Fruit fly (Drosophila melanogaster) whole organism, embryonic: Measurements from ENCODE around the gene Shc.
A peak's percentile ranks its signal among the peaks of the same experiment; 100 is the strongest.

Source experiments
- Adf1 ChIP-seq: fragments of 200-800 bp; sonication (Bioruptor generic); IDR thresholded peaks from 2 replicates; pipeline ENCODE4 v1.3.6; 2022; ENCODE audit warnings: missing biosample characterization, missing genetic modification characterization
- Atf3 ChIP-seq: fragments of 200-800 bp; sonication (Bioruptor generic); optimal IDR thresholded peaks from 3 replicates; lab custom pipeline; 2016; ENCODE audit warnings: missing biosample characterization, missing genetic modification characterization
- CG11456 ChIP-seq: fragments of 200-800 bp; sonication (Bioruptor generic); IDR thresholded peaks from 3 replicates; pipeline ENCODE4 v1.3.6; 2022; ENCODE audit warnings: missing biosample characterization, missing genetic modification characterization
- CG12942 ChIP-seq: fragments of 200-800 bp; sonication (Bioruptor generic); optimal IDR thresholded peaks from 3 replicates; lab custom pipeline; 2016; ENCODE audit warnings: missing biosample characterization, missing genetic modification characterization
- CG13123 ChIP-seq: fragments of 200-800 bp; sonication (Bioruptor generic); optimal IDR thresholded peaks from 2 replicates; lab custom pipeline; 2016; ENCODE audit warnings: missing biosample characterization, missing genetic modification characterization
- CG14014 ChIP-seq: fragments of 200-800 bp; sonication (Bioruptor generic); IDR thresholded peaks from 2 replicates; pipeline ENCODE4 v1.3.6; 2022; ENCODE audit warnings: missing biosample characterization, missing genetic modification characterization
- CG1602 ChIP-seq: fragments of 200-800 bp; sonication (Bioruptor generic); optimal IDR thresholded peaks from 3 replicates; lab custom pipeline; 2016; ENCODE audit warnings: missing biosample characterization, missing genetic modification characterization
- CG17612 ChIP-seq: fragments of 200-800 bp; sonication (Bioruptor generic); IDR thresholded peaks from 2 replicates; pipeline ENCODE4 v1.3.6; 2022; ENCODE audit warnings: missing biosample characterization, missing genetic modification characterization
- CG1792 ChIP-seq: fragments of 200-800 bp; sonication (Bioruptor generic); optimal IDR thresholded peaks from 2 replicates; lab custom pipeline; 2016; ENCODE audit warnings: missing biosample characterization, missing genetic modification characterization
- CG18011 ChIP-seq: fragments of 200-800 bp; sonication (Bioruptor generic); optimal IDR thresholded peaks from 2 replicates; lab custom pipeline; 2017; ENCODE audit warnings: missing biosample characterization, missing genetic modification characterization, mild to moderate bottlenecking, moderate library complexity, missing genotype
- CG18599 ChIP-seq: fragments of 200-800 bp; sonication (Bioruptor generic); optimal IDR thresholded peaks from 3 replicates; lab custom pipeline; 2017; ENCODE audit warnings: missing biosample characterization, missing genetic modification characterization, mild to moderate bottlenecking, moderate library complexity, missing genetic modification reagents
- CG2712 ChIP-seq: fragments of 200-800 bp; optimal IDR thresholded peaks from 3 replicates; lab custom pipeline; 2019; ENCODE audit warnings: missing biosample characterization, mild to moderate bottlenecking, missing genetic modification characterization, moderate library complexity
- CG32772 ChIP-seq: fragments of 200-800 bp; sonication (Bioruptor generic); IDR thresholded peaks from 2 replicates; pipeline ENCODE4 v1.3.6; 2022; ENCODE audit warnings: missing biosample characterization, missing genetic modification characterization
- CG3847 ChIP-seq: fragments of 200-800 bp; sonication (Bioruptor generic); IDR thresholded peaks from 2 replicates; pipeline ENCODE4 v1.3.6; 2022; ENCODE audit warnings: missing biosample characterization, missing genetic modification characterization
- CG3995 ChIP-seq: fragments of 200-800 bp; sonication (Bioruptor generic); optimal IDR thresholded peaks from 3 replicates; lab custom pipeline; 2016; ENCODE audit warnings: missing biosample characterization, missing genetic modification characterization
- CG4282 ChIP-seq: fragments of 200-800 bp; sonication (Bioruptor generic); optimal IDR thresholded peaks from 2 replicates; lab custom pipeline; 2016; ENCODE audit warnings: missing biosample characterization, missing genetic modification characterization
- CG6689 ChIP-seq: fragments of 200-800 bp; sonication (Bioruptor generic); IDR thresholded peaks from 2 replicates; pipeline ENCODE4 v1.3.6; 2022; ENCODE audit warnings: missing biosample characterization, missing genetic modification characterization
- CG7963 ChIP-seq: fragments of 200-800 bp; sonication (Bioruptor generic); IDR thresholded peaks from 3 replicates; pipeline ENCODE4 v1.3.6; 2022; ENCODE audit warnings: missing biosample characterization, missing genetic modification characterization; ENCODE audit not compliant: partially characterized antibody
- CTCF ChIP-seq: fragments of 200-800 bp; sonication (Bioruptor generic); optimal IDR thresholded peaks from 2 replicates; lab custom pipeline; 2017; ENCODE audit warnings: missing biosample characterization, mild to moderate bottlenecking, missing genetic modification characterization, moderate library complexity
- E2f1 ChIP-seq: fragments of 200-800 bp; sonication (Bioruptor generic); IDR thresholded peaks from 2 replicates; pipeline ENCODE4 v1.3.6; 2022; ENCODE audit warnings: missing biosample characterization, missing genetic modification characterization
- Elba2 ChIP-seq: fragments of 200-800 bp; sonication (Bioruptor generic); optimal IDR thresholded peaks from 3 replicates; lab custom pipeline; 2016; ENCODE audit warnings: missing biosample characterization, missing genetic modification characterization
- GATAe ChIP-seq: fragments of 200-800 bp; sonication (Bioruptor generic); conservative IDR thresholded peaks from 2 replicates; pipeline ENCODE4 v1.3.6; 2022; ENCODE audit warnings: missing biosample characterization, missing genetic modification characterization
- HLH4C ChIP-seq: fragments of 200-800 bp; sonication (Bioruptor generic); IDR thresholded peaks from 3 replicates; pipeline ENCODE4 v1.3.6; 2022; ENCODE audit warnings: missing biosample characterization, missing genetic modification characterization; ENCODE audit not compliant: partially characterized antibody
- Hr39 ChIP-seq: fragments of >200 bp; optimal IDR thresholded peaks from 2 replicates; lab custom pipeline; 2017
- MBD-R2 ChIP-seq: fragments of 200-800 bp; sonication (Bioruptor generic); IDR thresholded peaks from 2 replicates; pipeline ENCODE4 v1.3.6; 2022; ENCODE audit warnings: missing biosample characterization, missing genetic modification characterization
- MTF-1 ChIP-seq: fragments of 200-800 bp; sonication (Bioruptor generic); optimal IDR thresholded peaks from 2 replicates; lab custom pipeline; 2018; ENCODE audit warnings: missing biosample characterization, mild to moderate bottlenecking, missing genetic modification characterization, borderline replicate concordance
- Opbp ChIP-seq: fragments of 200-800 bp; sonication (Bioruptor generic); IDR thresholded peaks from 3 replicates; pipeline ENCODE4 v1.3.6; 2022; ENCODE audit warnings: missing biosample characterization, missing genetic modification characterization; ENCODE audit not compliant: partially characterized antibody
- Sox102F ChIP-seq: fragments of 200-800 bp; sonication (Bioruptor generic); optimal IDR thresholded peaks from 2 replicates; lab custom pipeline; 2018; ENCODE audit warnings: missing biosample characterization, mild to moderate bottlenecking, missing genetic modification characterization, moderate library complexity
- Spps ChIP-seq: fragments of 200-800 bp; sonication (Bioruptor generic); optimal IDR thresholded peaks from 2 replicates; lab custom pipeline; 2018; ENCODE audit warnings: missing biosample characterization, mild to moderate bottlenecking, missing genetic modification characterization
- Trl ChIP-seq, 3 experiments: fragments of >200 bp in 2 of 3; fragments of 200-800 bp in 1 of 3; sonication (Bioruptor generic) in 1 of 3; optimal IDR thresholded peaks; 2 replicates in 1 of 3; 3 replicates in 2 of 3; lab custom pipeline; 2016 to 2017; ENCODE audit warnings: missing biosample characterization in 1 of 3, missing genetic modification characterization in 1 of 3
- abd-A ChIP-seq: fragments of 200-800 bp; sonication (Bioruptor generic); optimal IDR thresholded peaks from 3 replicates; lab custom pipeline; 2019; ENCODE audit warnings: missing biosample characterization, mild to moderate bottlenecking, missing genetic modification characterization, moderate library complexity
- ase ChIP-seq: fragments of 200-800 bp; sonication (Bioruptor generic); IDR thresholded peaks from 3 replicates; pipeline ENCODE4 v1.3.6; 2022; ENCODE audit warnings: missing biosample characterization, missing genetic modification characterization
- az2 ChIP-seq: fragments of 200-800 bp; sonication (Bioruptor generic); optimal IDR thresholded peaks from 3 replicates; lab custom pipeline; 2016; ENCODE audit warnings: missing biosample characterization, missing genetic modification characterization
- cas ChIP-seq: fragments of 200-800 bp; sonication (Bioruptor generic); IDR thresholded peaks from 2 replicates; pipeline ENCODE4 v1.3.6; 2022; ENCODE audit warnings: missing biosample characterization, missing genetic modification characterization
- chm ChIP-seq: fragments of 200-800 bp; sonication (Bioruptor generic); IDR thresholded peaks from 2 replicates; pipeline ENCODE4 v1.3.6; 2022; ENCODE audit warnings: missing biosample characterization, missing genetic modification characterization
- crp ChIP-seq, 2 experiments: fragments of 200-800 bp; sonication (Bioruptor generic); optimal IDR thresholded peaks; 2 replicates in 1 of 2; 3 replicates in 1 of 2; lab custom pipeline; 2017; ENCODE audit warnings: missing biosample characterization in 2 of 2, missing genetic modification characterization in 2 of 2, mild to moderate bottlenecking in 1 of 2, moderate library complexity in 1 of 2
- da ChIP-seq: fragments of 200-800 bp; sonication (Bioruptor generic); optimal IDR thresholded peaks from 2 replicates; lab custom pipeline; 2016; ENCODE audit warnings: missing biosample characterization, missing genetic modification characterization
- dm ChIP-seq: fragments of 200-800 bp; sonication (Bioruptor generic); optimal IDR thresholded peaks from 3 replicates; lab custom pipeline; 2016; ENCODE audit warnings: missing biosample characterization, missing genetic modification characterization
- emc ChIP-seq: fragments of 200-800 bp; sonication (Bioruptor generic); optimal IDR thresholded peaks from 2 replicates; lab custom pipeline; 2016; ENCODE audit warnings: missing biosample characterization, missing genetic modification characterization
- ind ChIP-seq: fragments of 200-800 bp; sonication (Bioruptor generic); optimal IDR thresholded peaks from 3 replicates; lab custom pipeline; 2016; ENCODE audit warnings: missing biosample characterization, missing genetic modification characterization
- phol ChIP-seq: fragments of 200-800 bp; sonication (Bioruptor generic); optimal IDR thresholded peaks from 3 replicates; lab custom pipeline; 2018; ENCODE audit warnings: missing biosample characterization, mild to moderate bottlenecking, missing genetic modification characterization, moderate library complexity
- ranshi ChIP-seq: fragments of 200-800 bp; sonication (Bioruptor generic); IDR thresholded peaks from 2 replicates; pipeline ENCODE4 v1.3.6; 2022; ENCODE audit warnings: missing biosample characterization, missing genetic modification characterization
- sens-2 ChIP-seq: fragments of 200-800 bp; sonication (Bioruptor generic); IDR thresholded peaks from 2 replicates; pipeline ENCODE4 v1.3.6; 2022; ENCODE audit warnings: missing biosample characterization, missing genetic modification characterization
- sima ChIP-seq: fragments of 200-800 bp; sonication (Bioruptor generic); optimal IDR thresholded peaks from 2 replicates; lab custom pipeline; 2016; ENCODE audit warnings: missing biosample characterization, missing genetic modification characterization
- sna ChIP-seq: fragments of 200-800 bp; sonication (Bioruptor generic); IDR thresholded peaks from 2 replicates; pipeline ENCODE4 v1.3.6; 2022; ENCODE audit warnings: missing biosample characterization, missing genetic modification characterization; ENCODE audit not compliant: partially characterized antibody
- so ChIP-seq: fragments of 200-800 bp; sonication (Bioruptor generic); IDR thresholded peaks from 3 replicates; pipeline ENCODE4 v1.3.6; 2022; ENCODE audit warnings: missing biosample characterization, missing genetic modification characterization
- trem ChIP-seq: fragments of 200-800 bp; optimal IDR thresholded peaks from 3 replicates; lab custom pipeline; 2019; ENCODE audit warnings: missing biosample characterization, mild to moderate bottlenecking, missing genetic modification characterization, moderate library complexity
- ttk ChIP-seq: fragments of 200-800 bp; sonication (Bioruptor generic); IDR thresholded peaks from 2 replicates; pipeline ENCODE4 v2.1.2; 2022; ENCODE audit warnings: missing biosample characterization, missing genetic modification characterization
- unc-4 ChIP-seq: fragments of 200-800 bp; sonication (Bioruptor generic); IDR thresholded peaks from 2 replicates; pipeline ENCODE4 v1.3.6; 2022; ENCODE audit warnings: missing biosample characterization, missing genetic modification characterization; ENCODE audit not compliant: partially characterized antibody
- usp ChIP-seq: fragments of >200 bp; optimal IDR thresholded peaks from 2 replicates; lab custom pipeline; 2017; ENCODE audit warnings: missing biosample characterization, missing genetic modification characterization
- wdn ChIP-seq: fragments of 200-800 bp; sonication (Bioruptor generic); IDR thresholded peaks from 2 replicates; pipeline ENCODE4 v1.3.6; 2022; ENCODE audit warnings: missing biosample characterization, missing genetic modification characterization

Gene Shc

dm6 chr3L:9476829-9477228 is 50.0 kb downstream of the Shc start, which contains the start of the genes Uch-L5 and Jarid2 (continued):
- peak; percentile 69 for TF ChIP-seq Opbp (GFP tag; lab: Robert Waterston, UW)
- TF ChIP-seq sna (GFP tag; lab: Robert Waterston, UW) = no peak
- peak; percentile 63 for TF ChIP-seq ind (GFP tag; lab: Kevin White, UChicago)
- TF ChIP-seq CG2712 (tag; lab: Kevin White, UChicago) = peak; percentile 61
- no peak for TF ChIP-seq GATAe
- peak; percentile 59 for TF ChIP-seq CTCF (GFP tag; lab: Kevin White, UChicago)
- peak; percentile 86 for TF ChIP-seq CG3847 (GFP tag; lab: Robert Waterston, UW)
- TF ChIP-seq trem (tag; lab: Kevin White, UChicago) = peak; percentile 82
- TF ChIP-seq emc (GFP tag; lab: Kevin White, UChicago) = peak; percentile 34
- TF ChIP-seq CG14014 = no peak
- peak; percentile 41 for TF ChIP-seq CG13123 (GFP tag; lab: Kevin White, UChicago)
- TF ChIP-seq ase = 0 out of 3 replicates have a peak, but pooled peaks have one; percentile 11
- no peak for TF ChIP-seq abd-A (tag; lab: Kevin White, UChicago)
- TF ChIP-seq CG4282 (GFP tag; lab: Kevin White, UChicago) = no peak
- TF ChIP-seq CG1792 (GFP tag; lab: Kevin White, UChicago) = no peak
- TF ChIP-seq chm (GFP tag; lab: Robert Waterston, UW) = 0 out of 2 replicates have a peak, but pooled peaks have one; percentile 41
- no peak for TF ChIP-seq HLH4C (GFP tag; lab: Robert Waterston, UW)
- no peak for TF ChIP-seq cas (GFP tag; lab: Robert Waterston, UW)
- TF ChIP-seq Hr39 (lab: Kevin White, UChicago) = no peak
- TF ChIP-seq Elba2 (GFP tag; lab: Kevin White, UChicago) = peak; percentile 11
- peak; percentile 31; the same call in 1 of the 2 replicates for TF ChIP-seq CG32772 (GFP tag; lab: Robert Waterston, UW)
- peak in 1 of 2 experiments; percentile 27 for TF ChIP-seq crp (GFP tag; optimal IDR thresholded peaks at IDR 0.05; lab: Kevin White, UChicago)
- no peak for TF ChIP-seq sima (GFP tag; lab: Kevin White, UChicago)
- TF ChIP-seq usp (GFP tag; lab: Kevin White, UChicago) = no peak
- TF ChIP-seq az2 (GFP tag; lab: Kevin White, UChicago) = peak; percentile 28
- no peak for TF ChIP-seq sens-2 (GFP tag; lab: Robert Waterston, UW)
- TF ChIP-seq wdn (GFP tag; lab: Robert Waterston, UW) = peak; percentile 47; the same call in 1 of the 2 replicates
- no peak for TF ChIP-seq ttk
- TF ChIP-seq Sox102F (GFP tag; lab: Kevin White, UChicago) = no peak
- TF ChIP-seq CG6689 = no peak
- TF ChIP-seq MTF-1 = peak; percentile 62
- TF ChIP-seq phol (tag; lab: Kevin White, UChicago) = peak; percentile 100
- TF ChIP-seq dm (GFP tag; lab: Kevin White, UChicago) = peak; percentile 81
- TF ChIP-seq CG17612 (GFP tag; lab: Robert Waterston, UW) = no peak
- TF ChIP-seq CG7963 = 0 out of 3 replicates have a peak, but pooled peaks have one; percentile 8
- TF ChIP-seq Spps = no peak
- TF ChIP-seq Adf1 (GFP tag; lab: Robert Waterston, UW) = peak; percentile 60
- TF ChIP-seq Atf3 = peak; percentile 21
- TF ChIP-seq CG12942 (GFP tag; lab: Kevin White, UChicago) = peak; percentile 43
- peak; percentile 45 for TF ChIP-seq CG3995 (GFP tag; lab: Kevin White, UChicago)
- TF ChIP-seq CG18599 (GFP tag; lab: Kevin White, UChicago) = no peak
- no peak for TF ChIP-seq CG1602 (GFP tag; lab: Kevin White, UChicago)
- TF ChIP-seq so (GFP tag; lab: Robert Waterston, UW) = no peak
- peak; percentile 70; the same call in 2 of the 3 replicates for TF ChIP-seq CG11456 (GFP tag; lab: Robert Waterston, UW)
- 0 out of 2 replicates have a peak, but pooled peaks have one; percentile 17 for TF ChIP-seq unc-4 (GFP tag; lab: Robert Waterston, UW)
- TF ChIP-seq da = peak; percentile 37
- no peak for TF ChIP-seq Trl (optimal IDR thresholded peaks at IDR 0.05; lab: Kevin White, UChicago)
- peak; percentile 66 for TF ChIP-seq Trl (GFP tag; optimal IDR thresholded peaks at IDR 0.05; lab: Kevin White, UChicago)
- TF ChIP-seq E2f1 (GFP tag; lab: Robert Waterston, UW) = no peak
- peak; percentile 95 for TF ChIP-seq MBD-R2 (GFP tag; lab: Robert Waterston, UW)
- peak; percentile 37; the same call in 1 of the 2 replicates for TF ChIP-seq ranshi
- peak; percentile 46 for TF ChIP-seq CG18011 (GFP tag; lab: Kevin White, UChicago)
